Worm (Caenorhabditis elegans) whole organism, early embryonic: ENCODE results near the gene str-3.

Experiments
- B0310.2 ChIP-seq: sonication (generic microtip); optimal IDR thresholded peaks from 2 replicates; lab custom pipeline; 2016; ENCODE audit warnings: mild to moderate bottlenecking, missing genetic modification characterization, missing compliant biosample characterization
- F13C5.2 ChIP-seq: sonication (generic microtip); optimal IDR thresholded peaks from 2 replicates; lab custom pipeline; 2017; ENCODE audit warnings: mild to moderate bottlenecking, missing genetic modification characterization, inconsistent platforms, missing compliant biosample characterization
- aly-1 ChIP-seq: sonication (generic microtip); optimal IDR thresholded peaks from 2 replicates; lab custom pipeline; 2016; ENCODE audit warnings: missing genetic modification characterization, missing compliant biosample characterization
- ama-1 ChIP-seq: fragments of 150-350 bp; optimal IDR thresholded peaks from 2 replicates; lab custom pipeline; 2014
- ceh-13 ChIP-seq: fragments of 200-800 bp; sonication (Bioruptor generic); optimal IDR thresholded peaks from 2 replicates; lab custom pipeline; 2018; ENCODE audit warnings: mild to moderate bottlenecking, missing genetic modification characterization, missing compliant biosample characterization
- ceh-36 ChIP-seq: sonication (generic microtip); optimal IDR thresholded peaks from 2 replicates; lab custom pipeline; 2016; ENCODE audit warnings: missing genetic modification characterization, inconsistent platforms, missing compliant biosample characterization
- ets-7 ChIP-seq: sonication (generic microtip); optimal IDR thresholded peaks from 2 replicates; lab custom pipeline; 2016; ENCODE audit warnings: missing genotype, missing genetic modification characterization, missing compliant biosample characterization
- flt-1 ChIP-seq: fragments of 200-800 bp; sonication (Bioruptor generic); IDR thresholded peaks from 2 replicates; pipeline ENCODE4 v1.3.6; 2022; ENCODE audit warnings: missing genetic modification characterization, missing compliant biosample characterization
- hmbx-1 ChIP-seq: sonication (generic microtip); optimal IDR thresholded peaks from 2 replicates; lab custom pipeline; 2016; ENCODE audit warnings: mild to moderate bottlenecking, missing genetic modification characterization, missing compliant biosample characterization
- hmg-4 ChIP-seq: fragments of 200-800 bp; sonication (Bioruptor generic); optimal IDR thresholded peaks from 2 replicates; lab custom pipeline; 2018; ENCODE audit warnings: mild to moderate bottlenecking, missing genetic modification characterization, missing compliant biosample characterization
- hnd-1 ChIP-seq: sonication (generic microtip); optimal IDR thresholded peaks from 2 replicates; lab custom pipeline; 2016; ENCODE audit warnings: missing genetic modification characterization, missing compliant biosample characterization
- pes-1 ChIP-seq: fragments of 200-800 bp; sonication (Bioruptor generic); IDR thresholded peaks from 2 replicates; pipeline ENCODE4 v1.3.6; 2022; ENCODE audit warnings: missing genetic modification reagents, missing genetic modification characterization, missing compliant biosample characterization
- scrt-1 ChIP-seq: fragments of 200-800 bp; sonication (Bioruptor generic); IDR thresholded peaks from 2 replicates; pipeline ENCODE4 v1.3.6; 2022; ENCODE audit warnings: missing genetic modification characterization, missing compliant biosample characterization
- sea-1 ChIP-seq: fragments of 200-800 bp; sonication (Bioruptor generic); conservative IDR thresholded peaks from 2 replicates; pipeline ENCODE4 v1.3.6; 2022; ENCODE audit warnings: missing genetic modification characterization, missing compliant biosample characterization
- tbx-11 ChIP-seq: fragments of 200-800 bp; sonication (Bioruptor generic); IDR thresholded peaks from 2 replicates; pipeline ENCODE4 v1.3.6; 2022; ENCODE audit warnings: missing genetic modification characterization, missing compliant biosample characterization
- tbx-37 ChIP-seq: fragments of 200-800 bp; sonication (Bioruptor generic); conservative IDR thresholded peaks from 2 replicates; pipeline ENCODE4 v1.3.6; 2022; ENCODE audit warnings: missing genetic modification reagents, missing genetic modification characterization, missing compliant biosample characterization
- tra-4 ChIP-seq: sonication (generic microtip); optimal IDR thresholded peaks from 2 replicates; lab custom pipeline; 2017; ENCODE audit warnings: missing genetic modification characterization, missing compliant biosample characterization

Gene str-3

DNA sequence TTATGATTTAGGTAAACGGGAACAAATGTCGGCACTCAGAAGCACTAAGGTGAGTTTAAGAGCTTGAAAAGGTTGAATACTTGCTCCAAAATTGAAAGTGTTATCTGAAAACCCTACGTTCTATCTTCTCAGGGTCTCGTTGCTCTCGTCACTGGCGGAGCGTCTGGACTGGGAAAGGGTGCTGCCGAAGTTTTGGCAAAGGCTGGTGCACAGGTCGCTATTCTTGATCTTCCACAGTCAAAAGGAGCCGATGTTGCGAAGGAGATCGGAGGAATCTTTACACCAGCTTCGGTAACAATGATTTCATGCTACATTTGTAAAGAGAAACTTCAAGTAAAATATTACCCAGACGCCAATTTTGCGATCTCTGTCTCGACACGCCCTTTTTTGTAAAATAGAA, 31.1 kb upstream of the str-3 start, which contains the start of gene ard-1:
ard-1 (plus strand) TSS at position 12 of the 400 bp plus-strand sequence.
- no peak for TF ChIP-seq F13C5.2 (tag; lab: Kevin White, UChicago)
- TF ChIP-seq B0310.2 (tag; lab: Kevin White, UChicago): peak; percentile 63
- no peak for TF ChIP-seq hmbx-1 (tag; lab: Kevin White, UChicago)
- TF ChIP-seq tbx-37 (GFP tag; lab: Robert Waterston, UW): no peak
- TF ChIP-seq flt-1 (GFP tag; lab: Robert Waterston, UW): no peak
- TF ChIP-seq hnd-1 (tag; lab: Kevin White, UChicago): no peak
- peak; percentile 90 for TF ChIP-seq ama-1
- no peak for TF ChIP-seq ets-7
- no peak for TF ChIP-seq scrt-1 (GFP tag; lab: Robert Waterston, UW)
- no peak for TF ChIP-seq tbx-11 (GFP tag; lab: Robert Waterston, UW)
- no peak for TF ChIP-seq ceh-13 (GFP tag; lab: Kevin White, UChicago)
- TF ChIP-seq pes-1 (GFP tag; lab: Robert Waterston, UW): no peak
- TF ChIP-seq aly-1 (tag; lab: Kevin White, UChicago): no peak

DNA sequence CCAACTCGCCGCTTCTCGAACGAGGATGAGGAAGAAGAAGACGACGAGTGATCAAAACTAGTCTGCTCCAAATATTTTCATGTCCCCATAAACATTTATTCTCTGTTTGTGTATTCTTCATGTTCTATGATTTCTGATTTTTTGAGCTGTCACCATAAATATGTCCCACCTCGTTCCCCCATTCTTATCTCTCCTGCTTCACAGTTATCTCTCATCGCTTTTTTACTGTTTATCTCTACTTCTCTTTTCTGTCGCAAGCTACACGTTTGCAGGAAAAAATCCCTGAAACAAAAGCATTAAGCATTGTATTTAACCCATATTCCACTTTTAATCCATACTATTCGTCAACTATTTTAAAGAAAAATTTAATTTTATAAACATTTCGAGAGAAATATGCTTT, 30.6 kb upstream of the str-3 start:
- TF ChIP-seq ceh-36 (tag; lab: Kevin White, UChicago): no peak
- TF ChIP-seq hmbx-1 (tag; lab: Kevin White, UChicago): no peak
- no peak for TF ChIP-seq aly-1 (tag; lab: Kevin White, UChicago)

DNA sequence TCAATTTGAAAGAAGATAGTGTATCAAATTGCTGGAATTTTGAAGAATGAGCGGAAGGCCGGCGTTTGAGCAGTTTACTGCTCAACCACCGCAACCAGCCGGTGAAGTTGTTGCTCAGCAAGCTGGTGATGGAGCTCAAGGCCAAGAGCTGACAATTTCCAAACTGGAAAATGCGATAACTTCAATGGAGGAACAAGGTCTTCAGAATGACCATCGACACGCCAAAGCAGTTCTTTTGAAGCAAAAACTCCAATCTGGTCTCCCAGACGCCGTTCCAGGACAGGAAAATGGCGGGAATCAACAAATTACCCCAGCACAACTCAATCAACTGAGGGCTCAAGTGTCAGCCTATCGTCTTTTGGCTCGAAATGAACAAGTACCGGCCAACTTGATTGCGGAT, 25.9 kb upstream of the str-3 start:
- TF ChIP-seq ama-1 (no peak), sea-1 (no peak), pes-1 (GFP tag; lab: Robert Waterston, UW) (no peak), hmbx-1 (tag; lab: Kevin White, UChicago) (no peak), flt-1 (GFP tag; lab: Robert Waterston, UW) (no peak)

ce11 chrIV:11126004-11126027, 25.6 kb upstream of the str-3 start, which contains the start of gene swsn-4:
Gene swsn-4, plus strand, starts transcription at chrIV:11126024.
- TF ChIP-seq sea-1: no peak
- TF ChIP-seq scrt-1 (GFP tag; lab: Robert Waterston, UW): no peak
- no peak for TF ChIP-seq tbx-11 (GFP tag; lab: Robert Waterston, UW)
- no peak for TF ChIP-seq hmbx-1 (tag; lab: Kevin White, UChicago)
- TF ChIP-seq aly-1 (tag; lab: Kevin White, UChicago): no peak
- TF ChIP-seq ets-7: no peak
- TF ChIP-seq tra-4: no peak
- TF ChIP-seq B0310.2 (tag; lab: Kevin White, UChicago): no peak

DNA sequence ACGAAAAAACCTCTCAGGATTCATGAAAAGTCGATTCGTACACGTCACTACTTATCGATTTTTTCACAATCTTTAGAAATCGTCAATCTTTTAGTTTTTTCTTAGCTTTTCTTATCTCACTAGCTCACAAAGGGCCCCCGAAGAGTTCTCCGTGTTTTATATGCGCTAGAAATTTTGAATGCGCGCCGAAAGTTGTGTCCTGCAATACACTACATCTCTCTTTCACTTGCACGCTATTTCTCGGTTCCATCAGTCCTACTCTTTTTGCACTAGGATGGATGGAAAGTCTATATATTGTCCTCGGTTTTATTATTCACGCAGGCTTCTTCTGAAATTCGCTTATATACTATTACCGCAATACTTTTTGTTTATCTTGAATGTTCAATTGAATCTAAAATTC, 25.4 kb upstream of the str-3 start:
- TF ChIP-seq ama-1 (no peak), B0310.2 (tag; lab: Kevin White, UChicago) (no peak), sea-1 (no peak), ets-7 (no peak), hmg-4 (no peak), scrt-1 (GFP tag; lab: Robert Waterston, UW) (no peak), F13C5.2 (tag; lab: Kevin White, UChicago) (no peak), tbx-37 (GFP tag; lab: Robert Waterston, UW) (no peak), ceh-36 (tag; lab: Kevin White, UChicago) (no peak), hmbx-1 (tag; lab: Kevin White, UChicago) (no peak), pes-1 (GFP tag; lab: Robert Waterston, UW) (no peak), tra-4 (no peak), hnd-1 (tag; lab: Kevin White, UChicago) (no peak), aly-1 (tag; lab: Kevin White, UChicago) (no peak), flt-1 (GFP tag; lab: Robert Waterston, UW) (no peak), ceh-13 (GFP tag; lab: Kevin White, UChicago) (no peak), tbx-11 (GFP tag; lab: Robert Waterston, UW) (no peak)

- TF ChIP-seq F13C5.2 (tag; lab: Kevin White, UChicago) (peak; percentile 6), pes-1 (GFP tag; lab: Robert Waterston, UW) (no peak), tbx-37 (GFP tag; lab: Robert Waterston, UW) (no peak), hnd-1 (tag; lab: Kevin White, UChicago) (no peak)
These were observed 25.0 kb upstream of the str-3 start for ce11 chrIV:11125200-11125599.

ce11 chrIV:11124674-11125073, 24.5 kb upstream of the str-3 start, which contains the start of gene spo-11:
Gene spo-11, minus strand, starts transcription at chrIV:11124862.
- TF ChIP-seq hmbx-1 (tag; lab: Kevin White, UChicago): no peak
- no peak for TF ChIP-seq flt-1 (GFP tag; lab: Robert Waterston, UW)
- TF ChIP-seq ceh-13 (GFP tag; lab: Kevin White, UChicago): no peak
- no peak for TF ChIP-seq aly-1 (tag; lab: Kevin White, UChicago)
- no peak for TF ChIP-seq scrt-1 (GFP tag; lab: Robert Waterston, UW)
- no peak for TF ChIP-seq ama-1
- no peak for TF ChIP-seq ets-7
- no peak for TF ChIP-seq hmg-4
- TF ChIP-seq ceh-36 (tag; lab: Kevin White, UChicago): no peak
- TF ChIP-seq B0310.2 (tag; lab: Kevin White, UChicago): no peak
- no peak for TF ChIP-seq tra-4
- no peak for TF ChIP-seq tbx-37 (GFP tag; lab: Robert Waterston, UW)
- TF ChIP-seq tbx-11 (GFP tag; lab: Robert Waterston, UW): no peak
- TF ChIP-seq sea-1: no peak

DNA sequence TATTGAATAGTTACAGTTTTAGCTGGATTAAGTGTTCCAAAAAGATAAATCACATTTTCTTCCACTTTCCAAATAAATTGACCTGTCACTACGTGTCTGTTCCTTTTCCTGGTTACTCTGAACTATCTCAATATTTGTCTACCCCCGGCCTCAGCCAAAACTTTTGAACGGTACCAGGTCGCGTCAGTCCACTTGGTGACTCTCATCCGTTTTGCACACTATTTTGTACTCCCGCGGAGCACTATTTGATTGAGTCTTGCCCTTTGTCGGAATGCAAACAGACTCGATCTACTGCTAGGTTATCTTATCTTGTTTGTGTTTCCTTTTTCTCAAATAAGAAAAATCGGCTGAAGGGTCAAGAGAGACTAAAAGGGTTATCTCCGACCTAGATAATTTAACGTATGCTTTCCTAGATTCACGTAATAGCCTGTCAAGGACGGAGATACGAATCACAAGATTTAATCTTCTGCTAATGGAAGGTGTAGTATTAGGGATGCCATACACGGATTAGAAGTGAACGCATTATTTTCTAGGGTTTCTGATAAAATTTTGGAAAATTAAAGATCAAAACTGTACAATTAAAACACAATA, 19.9 kb upstream of the str-3 start:
- no peak for TF ChIP-seq tbx-37 (GFP tag; lab: Robert Waterston, UW)
- 0 out of 2 replicates have a peak, but pooled peaks have one; percentile 51 for TF ChIP-seq tbx-11 (GFP tag; lab: Robert Waterston, UW)
